Fruit fly (Drosophila melanogaster) ovary, adult (tissue): Measurements from ENCODE around the gene Cka.

Experiments
- CG17801 ChIP-seq: fragments of 200-800 bp; optimal IDR thresholded peaks from 2 replicates; lab custom pipeline; 2019; ENCODE audit warnings: missing biosample characterization, mild to moderate bottlenecking, missing genetic modification characterization, moderate library complexity; ENCODE audit not compliant: partially characterized antibody

Cka gene

dm6 chr2L:7998080-7998457, 32.5 kb upstream of the Cka start, which contains the start of gene CG7227:
CG7227 (minus strand) TSS chr2L:7998151.
- no peak for TF ChIP-seq CG17801

- no peak for TF ChIP-seq CG17801
These were observed 31.9 kb upstream of the Cka start, which contains the start of gene Sirup for dm6 chr2L:7998655-7999054. Sirup (plus strand) TSS chr2L:7998869.

- TF ChIP-seq CG17801 = no peak
These were observed 29.9 kb upstream of the Cka start for dm6 chr2L:8000578-8001040.

- TF ChIP-seq CG17801 = peak; percentile 32
These were observed 28.6 kb upstream of the Cka start for dm6 chr2L:8001694-8002627.

- TF ChIP-seq CG17801 = no peak
These were observed 26.4 kb upstream of the Cka start, which contains the start of gene Wwox for dm6 chr2L:8004072-8004471. Wwox (minus strand) TSS chr2L:8004286.

dm6 chr2L:8006038-8006437, 24.5 kb upstream of the Cka start:
- TF ChIP-seq CG17801 = no peak

- no peak for TF ChIP-seq CG17801
These were observed 23.2 kb upstream of the Cka start, which contains the start of gene Spn28Dc for dm6 chr2L:8007160-8007876. Spn28Dc (minus strand) TSS chr2L:8007210.

dm6 chr2L:8009283-8010211, 21.0 kb upstream of the Cka start, which contains the start of gene CG12560:
CG12560 (minus strand) TSS chr2L:8009477.
- TF ChIP-seq CG17801 = no peak

dm6 chr2L:8010602-8011455, 19.7 kb upstream of the Cka start, which contains the start of the genes Glyat and Tg:
Glyat (minus strand) TSS chr2L:8010652.
Tg (plus strand) TSS chr2L:8011405.
- TF ChIP-seq CG17801 = no peak

dm6 chr2L:8012551-8012950, 18.0 kb upstream of the Cka start:
- no peak for TF ChIP-seq CG17801

dm6 chr2L:8024325-8024724, 6.2 kb upstream of the Cka start:
- TF ChIP-seq CG17801 = no peak

- no peak for TF ChIP-seq CG17801
These were observed 1.2 kb upstream of the Cka start, which contains the start of gene baf for dm6 chr2L:8029160-8029852. baf (plus strand) TSS chr2L:8029462.

dm6 chr2L:8030102-8030501, 419 bp upstream of the Cka start:
- no peak for TF ChIP-seq CG17801

dm6 chr2L:8031588-8031987, 1.1 kb downstream of the Cka start:
- peak; percentile 42 for TF ChIP-seq CG17801
